Fruit fly (Drosophila melanogaster) whole organism, embryonic: ENCODE data around the gene papi.

Experiments
- Bdp1 ChIP-seq: fragments of 200-800 bp; sonication (Bioruptor generic); optimal IDR thresholded peaks from 3 replicates; lab custom pipeline; 2016; ENCODE audit warnings: missing biosample characterization, missing genetic modification characterization
- Blimp-1 ChIP-seq: fragments of 200-800 bp; sonication (Bioruptor generic); optimal IDR thresholded peaks from 3 replicates; lab custom pipeline; 2018; ENCODE audit warnings: missing biosample characterization, missing genetic modification characterization, mild to moderate bottlenecking, moderate library complexity, missing genetic modification reagents
- CG10654 ChIP-seq: fragments of 200-800 bp; sonication (Bioruptor generic); optimal IDR thresholded peaks from 2 replicates; lab custom pipeline; 2016; ENCODE audit warnings: missing biosample characterization, missing genetic modification characterization
- CG10959 ChIP-seq: fragments of 200-800 bp; sonication (Bioruptor generic); IDR thresholded peaks from 2 replicates; pipeline ENCODE4 v1.3.6; 2022; ENCODE audit warnings: missing biosample characterization, missing genetic modification characterization
- CG12942 ChIP-seq: fragments of 200-800 bp; sonication (Bioruptor generic); optimal IDR thresholded peaks from 3 replicates; lab custom pipeline; 2016; ENCODE audit warnings: missing biosample characterization, missing genetic modification characterization
- CG13287 ChIP-seq: fragments of 200-800 bp; sonication (Bioruptor generic); IDR thresholded peaks from 2 replicates; pipeline ENCODE4 v1.3.6; 2022; ENCODE audit warnings: missing biosample characterization, missing genetic modification characterization; ENCODE audit not compliant: partially characterized antibody
- CG14050 ChIP-seq: fragments of 200-800 bp; sonication (Bioruptor generic); IDR thresholded peaks from 3 replicates; pipeline ENCODE4 v1.3.6; 2022; ENCODE audit warnings: missing biosample characterization, missing genetic modification characterization
- CG15514 ChIP-seq: fragments of 200-800 bp; sonication (Bioruptor generic); optimal IDR thresholded peaks from 3 replicates; lab custom pipeline; 2017; ENCODE audit warnings: missing biosample characterization, missing genetic modification characterization, mild to moderate bottlenecking, moderate library complexity, missing genetic modification reagents
- CG16779 ChIP-seq: fragments of 200-800 bp; sonication (Bioruptor generic); IDR thresholded peaks from 2 replicates; pipeline ENCODE4 v1.3.6; 2022; ENCODE audit warnings: missing biosample characterization, missing genetic modification characterization
- CG18476 ChIP-seq: fragments of 200-800 bp; sonication (Bioruptor generic); optimal IDR thresholded peaks from 2 replicates; lab custom pipeline; 2016; ENCODE audit warnings: missing biosample characterization, mild to moderate bottlenecking, missing genetic modification characterization
- CG2120 ChIP-seq: fragments of 200-800 bp; sonication (Bioruptor generic); optimal IDR thresholded peaks from 3 replicates; lab custom pipeline; 2016; ENCODE audit warnings: missing biosample characterization, missing genetic modification characterization
- CG31224 ChIP-seq: fragments of 200-800 bp; sonication (Bioruptor generic); IDR thresholded peaks from 2 replicates; pipeline ENCODE4 v1.3.6; 2022; ENCODE audit warnings: missing biosample characterization, missing genetic modification characterization
- CG31441 ChIP-seq: fragments of 200-800 bp; sonication (Bioruptor generic); IDR thresholded peaks from 2 replicates; pipeline ENCODE4 v1.3.6; 2022; ENCODE audit warnings: missing biosample characterization, missing genetic modification characterization
- CG3281 ChIP-seq: fragments of 200-800 bp; sonication (Bioruptor generic); optimal IDR thresholded peaks from 3 replicates; lab custom pipeline; 2017; ENCODE audit warnings: missing biosample characterization, mild to moderate bottlenecking, missing genetic modification characterization
- CG6175 ChIP-seq: fragments of 200-800 bp; sonication (Bioruptor generic); IDR thresholded peaks from 3 replicates; pipeline ENCODE4 v1.3.6; 2022; ENCODE audit warnings: missing biosample characterization, missing genetic modification characterization
- CG6689 ChIP-seq: fragments of 200-800 bp; sonication (Bioruptor generic); IDR thresholded peaks from 2 replicates; pipeline ENCODE4 v1.3.6; 2022; ENCODE audit warnings: missing biosample characterization, missing genetic modification characterization
- CG6854 ChIP-seq: fragments of 200-800 bp; sonication (Bioruptor generic); optimal IDR thresholded peaks from 3 replicates; lab custom pipeline; 2017; ENCODE audit warnings: missing biosample characterization, mild to moderate bottlenecking, missing genetic modification characterization
- CG7271 ChIP-seq: fragments of 200-800 bp; sonication (Bioruptor generic); optimal IDR thresholded peaks from 2 replicates; lab custom pipeline; 2018; ENCODE audit warnings: missing biosample characterization, mild to moderate bottlenecking, missing genetic modification characterization, moderate library complexity
- CG8944 ChIP-seq: fragments of 200-800 bp; sonication (Bioruptor generic); optimal IDR thresholded peaks from 3 replicates; lab custom pipeline; 2016; ENCODE audit warnings: missing biosample characterization, missing genetic modification characterization
- CG9609 ChIP-seq: fragments of 200-800 bp; sonication (Bioruptor generic); optimal IDR thresholded peaks from 3 replicates; lab custom pipeline; 2016; ENCODE audit warnings: missing biosample characterization, missing genetic modification characterization
- CG9876 ChIP-seq: fragments of 200-800 bp; sonication (Bioruptor generic); optimal IDR thresholded peaks from 2 replicates; lab custom pipeline; 2016; ENCODE audit warnings: missing biosample characterization, missing genetic modification characterization
- CHES-1-like ChIP-seq: fragments of 200-800 bp; sonication (Bioruptor generic); optimal IDR thresholded peaks from 2 replicates; lab custom pipeline; 2016; ENCODE audit warnings: missing biosample characterization, missing genetic modification characterization
- Chrac-16 ChIP-seq: fragments of 200-800 bp; sonication (Bioruptor generic); optimal IDR thresholded peaks from 3 replicates; lab custom pipeline; 2016; ENCODE audit warnings: missing biosample characterization, missing genetic modification characterization
- CkIIα-i1 ChIP-seq: fragments of 200-800 bp; sonication (Bioruptor generic); IDR thresholded peaks from 2 replicates; pipeline ENCODE4 v1.3.6; 2022; ENCODE audit warnings: missing biosample characterization, missing genetic modification characterization
- Dad ChIP-seq: fragments of 200-800 bp; sonication (Bioruptor generic); optimal IDR thresholded peaks from 3 replicates; lab custom pipeline; 2016; ENCODE audit warnings: missing biosample characterization, missing genetic modification characterization
- Doc3 ChIP-seq: fragments of 200-800 bp; sonication (Bioruptor generic); IDR thresholded peaks from 3 replicates; pipeline ENCODE4 v1.3.6; 2022; ENCODE audit warnings: missing biosample characterization, missing genetic modification characterization; ENCODE audit not compliant: partially characterized antibody
- Elba2 ChIP-seq: fragments of 200-800 bp; sonication (Bioruptor generic); optimal IDR thresholded peaks from 3 replicates; lab custom pipeline; 2016; ENCODE audit warnings: missing biosample characterization, missing genetic modification characterization
- HLHmδ ChIP-seq: fragments of 200-800 bp; sonication (Bioruptor generic); optimal IDR thresholded peaks from 2 replicates; lab custom pipeline; 2018; ENCODE audit warnings: missing biosample characterization, mild to moderate bottlenecking, missing genetic modification characterization, moderate library complexity
- HmgD ChIP-seq: fragments of 200-800 bp; sonication (Bioruptor generic); optimal IDR thresholded peaks from 3 replicates; lab custom pipeline; 2016; ENCODE audit warnings: missing biosample characterization, missing genetic modification characterization
- Lhr ChIP-seq: fragments of 200-800 bp; sonication (Bioruptor generic); optimal IDR thresholded peaks from 3 replicates; lab custom pipeline; 2017; ENCODE audit warnings: mild to moderate bottlenecking, missing biosample characterization, missing genetic modification reagents, missing genetic modification characterization
- Lpt ChIP-seq: fragments of >200 bp; optimal IDR thresholded peaks from 2 replicates; lab custom pipeline; 2018; ENCODE audit warnings: missing biosample characterization, missing genetic modification characterization
- Nf-YB ChIP-seq: fragments of 200-800 bp; sonication (Bioruptor generic); optimal IDR thresholded peaks from 3 replicates; lab custom pipeline; 2019; ENCODE audit warnings: missing biosample characterization, mild to moderate bottlenecking, missing genetic modification characterization, moderate library complexity
- Nf-YC ChIP-seq: fragments of 200-800 bp; optimal IDR thresholded peaks from 3 replicates; lab custom pipeline; 2019; ENCODE audit warnings: missing biosample characterization, mild to moderate bottlenecking, missing genetic modification characterization, moderate library complexity
- Side ChIP-seq: fragments of 200-800 bp; sonication (Bioruptor generic); optimal IDR thresholded peaks from 2 replicates; lab custom pipeline; 2016; ENCODE audit warnings: missing biosample characterization, missing genetic modification characterization
- Usf ChIP-seq: fragments of 200-800 bp; sonication (Bioruptor generic); optimal IDR thresholded peaks from 2 replicates; lab custom pipeline; 2017; ENCODE audit warnings: missing genotype, missing biosample characterization, missing genetic modification characterization
- ab ChIP-seq: fragments of 200-800 bp; sonication (Bioruptor generic); optimal IDR thresholded peaks from 2 replicates; lab custom pipeline; 2016; ENCODE audit warnings: missing biosample characterization, missing genetic modification characterization
- cg ChIP-seq: fragments of 200-800 bp; sonication (Bioruptor generic); optimal IDR thresholded peaks from 3 replicates; lab custom pipeline; 2019; ENCODE audit warnings: missing biosample characterization, mild to moderate bottlenecking, missing genetic modification characterization, moderate library complexity
- dmrt99B ChIP-seq: fragments of 200-800 bp; sonication (Bioruptor generic); optimal IDR thresholded peaks from 2 replicates; lab custom pipeline; 2018; ENCODE audit warnings: missing biosample characterization, mild to moderate bottlenecking, missing genetic modification characterization, moderate library complexity
- dysf ChIP-seq: fragments of 200-800 bp; sonication (Bioruptor generic); IDR thresholded peaks from 3 replicates; pipeline ENCODE4 v1.3.6; 2022; ENCODE audit warnings: missing biosample characterization, missing genetic modification characterization
- emc ChIP-seq: fragments of 200-800 bp; sonication (Bioruptor generic); optimal IDR thresholded peaks from 2 replicates; lab custom pipeline; 2016; ENCODE audit warnings: missing biosample characterization, missing genetic modification characterization
- fd3F ChIP-seq: fragments of 200-800 bp; sonication (Bioruptor generic); optimal IDR thresholded peaks from 2 replicates; lab custom pipeline; 2018; ENCODE audit warnings: missing biosample characterization, mild to moderate bottlenecking, missing genetic modification characterization, moderate library complexity
- ftz-f1 ChIP-seq: fragments of 200-800 bp; sonication (Bioruptor generic); optimal IDR thresholded peaks from 2 replicates; lab custom pipeline; 2016; ENCODE audit warnings: missing biosample characterization, missing genetic modification characterization
- grau ChIP-seq: fragments of 200-800 bp; optimal IDR thresholded peaks from 3 replicates; lab custom pipeline; 2019; ENCODE audit warnings: missing biosample characterization, mild to moderate bottlenecking, missing genetic modification characterization, moderate library complexity
- lbe ChIP-seq: fragments of 200-800 bp; sonication (Bioruptor generic); optimal IDR thresholded peaks from 2 replicates; lab custom pipeline; 2016; ENCODE audit warnings: missing biosample characterization, mild to moderate bottlenecking, missing genetic modification characterization
- lilli ChIP-seq: fragments of 200-800 bp; sonication (Bioruptor generic); optimal IDR thresholded peaks from 3 replicates; lab custom pipeline; 2016; ENCODE audit warnings: missing biosample characterization, missing genetic modification characterization
- nmo ChIP-seq: fragments of 200-800 bp; sonication (Bioruptor generic); optimal IDR thresholded peaks from 2 replicates; lab custom pipeline; 2018; ENCODE audit warnings: missing biosample characterization, mild to moderate bottlenecking, missing genetic modification characterization, moderate library complexity
- prd ChIP-seq, 3 experiments: fragments of >200 bp in 2 of 3; fragments of 200-800 bp in 1 of 3; sonication (Bioruptor generic) in 1 of 3; optimal IDR thresholded peaks in 2 of 3; IDR thresholded peaks in 1 of 3; 2 replicates in 2 of 3; 3 replicates in 1 of 3; pipeline versions ENCODE4 v1.3.6 to Lab custom; 2017 to 2022; ENCODE audit warnings: missing biosample characterization in 1 of 3, missing genetic modification characterization in 1 of 3
- rib ChIP-seq: fragments of 200-800 bp; sonication (Bioruptor generic); IDR thresholded peaks from 2 replicates; pipeline ENCODE4 v1.3.6; 2022; ENCODE audit warnings: missing biosample characterization, missing genetic modification characterization
- shn ChIP-seq: fragments of 200-800 bp; sonication (Bioruptor generic); optimal IDR thresholded peaks from 3 replicates; lab custom pipeline; 2016; ENCODE audit warnings: missing biosample characterization, missing genetic modification characterization
- ttk ChIP-seq: fragments of 200-800 bp; sonication (Bioruptor generic); IDR thresholded peaks from 2 replicates; pipeline ENCODE4 v2.1.2; 2022; ENCODE audit warnings: missing biosample characterization, missing genetic modification characterization

Gene papi

DNA sequence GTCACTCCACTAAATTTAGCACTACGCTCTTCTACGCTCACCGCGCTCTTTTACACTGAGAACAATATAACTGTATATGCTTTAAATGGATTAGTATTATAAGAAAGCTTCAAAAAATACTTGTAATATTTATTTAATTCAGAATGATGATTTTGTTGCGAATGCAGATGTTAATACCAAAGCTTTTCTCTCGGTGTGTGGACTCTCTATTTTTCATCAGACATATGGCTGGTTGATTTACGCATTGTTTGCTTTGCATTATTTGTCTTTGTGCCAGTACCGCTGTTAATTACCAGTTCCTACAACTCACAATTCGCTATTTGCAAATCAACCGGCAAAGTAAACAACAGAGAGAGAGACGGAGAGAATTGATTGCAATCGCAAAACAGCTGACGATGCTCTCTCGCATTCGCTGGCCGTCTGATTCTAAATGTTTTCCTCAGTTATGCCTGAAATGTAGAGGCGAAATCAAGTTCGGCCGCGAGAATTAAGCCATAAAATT, 1.2 kb downstream of the papi start (continued):
- no peak for TF ChIP-seq HLHmδ (GFP tag; lab: Kevin White, UChicago)
- TF ChIP-seq rib (GFP tag; lab: Robert Waterston, UW), result peak; percentile 99
- peak; percentile 96 for TF ChIP-seq CG16779
- peak; percentile 94 for TF ChIP-seq CG31441 (GFP tag; lab: Robert Waterston, UW)
- TF ChIP-seq Elba2, result peak; percentile 81
- peak; percentile 98 for TF ChIP-seq ttk (GFP tag; lab: Robert Waterston, UW)
- peak; percentile 91 for TF ChIP-seq CG10654
- TF ChIP-seq CG6854, result peak; percentile 94
- TF ChIP-seq lbe (GFP tag; lab: Kevin White, UChicago), result peak; percentile 97
- peak; percentile 97 for TF ChIP-seq CG6689
- TF ChIP-seq CG6175 (GFP tag; lab: Robert Waterston, UW), result peak; percentile 96
- peak; percentile 90 for TF ChIP-seq CkIIα-i1
- TF ChIP-seq Chrac-16, result peak; percentile 97
- peak; percentile 69 for TF ChIP-seq CG7271 (tag; lab: Kevin White, UChicago)
- TF ChIP-seq Dad, result peak; percentile 92
- peak; percentile 98 for TF ChIP-seq CHES-1-like (GFP tag; lab: Kevin White, UChicago)
- TF ChIP-seq CG14050 (GFP tag; lab: Robert Waterston, UW), result peak; percentile 97
- TF ChIP-seq emc (GFP tag; lab: Kevin White, UChicago), result peak; percentile 91
- peak; percentile 84 for TF ChIP-seq Lhr
- peak; percentile 93 for TF ChIP-seq Bdp1 (GFP tag; lab: Kevin White, UChicago)
- peak; percentile 94 for TF ChIP-seq fd3F (GFP tag; lab: Kevin White, UChicago)
- TF ChIP-seq HmgD, result peak; percentile 81
- TF ChIP-seq CG2120 (GFP tag; lab: Kevin White, UChicago), result peak; percentile 99
- peak; percentile 99 for TF ChIP-seq dysf (GFP tag; lab: Robert Waterston, UW)
- no peak for TF ChIP-seq cg (GFP tag; lab: Kevin White, UChicago)
- peak; percentile 93 for TF ChIP-seq ab (GFP tag; lab: Kevin White, UChicago)
- peak; percentile 95 for TF ChIP-seq grau
- peak; percentile 95 for TF ChIP-seq CG18476 (GFP tag; lab: Kevin White, UChicago)
- peak; percentile 95 for TF ChIP-seq CG3281 (GFP tag; lab: Kevin White, UChicago)
- peak; percentile 96 for TF ChIP-seq lilli
- peak; percentile 94 for TF ChIP-seq Side (GFP tag; lab: Kevin White, UChicago)
- peak; percentile 90 for TF ChIP-seq CG15514 (GFP tag; lab: Kevin White, UChicago)
- peak; percentile 94 for TF ChIP-seq CG9609 (GFP tag; lab: Kevin White, UChicago)
- TF ChIP-seq CG10959, result peak; percentile 95
- TF ChIP-seq CG12942 (GFP tag; lab: Kevin White, UChicago), result peak; percentile 95
- TF ChIP-seq ftz-f1, result peak; percentile 68
- peak; percentile 94 for TF ChIP-seq CG8944 (GFP tag; lab: Kevin White, UChicago)
- TF ChIP-seq shn (GFP tag; lab: Kevin White, UChicago), result peak; percentile 94
- peak; percentile 94 for TF ChIP-seq CG31224 (GFP tag; lab: Robert Waterston, UW)
- TF ChIP-seq Lpt (GFP tag; lab: Kevin White, UChicago), result no peak
- peak; percentile 83 for TF ChIP-seq Nf-YC (tag; lab: Kevin White, UChicago)
- no peak for TF ChIP-seq prd (optimal IDR thresholded peaks at IDR 0.05; lab: Kevin White, UChicago)
- TF ChIP-seq prd (GFP tag; IDR thresholded peaks at IDR 0.05; lab: Robert Waterston, UW), result peak; percentile 98
- peak; percentile 83 for TF ChIP-seq Nf-YB (GFP tag; lab: Kevin White, UChicago)
- TF ChIP-seq CG13287 (GFP tag; lab: Robert Waterston, UW), result peak; percentile 31; the same call in 1 of the 2 replicates
- peak; percentile 96 for TF ChIP-seq dmrt99B
- peak; percentile 86 for TF ChIP-seq Usf (GFP tag; lab: Kevin White, UChicago)
- peak; percentile 93 for TF ChIP-seq CG9876 (GFP tag; lab: Kevin White, UChicago)
- TF ChIP-seq Doc3 (GFP tag; lab: Robert Waterston, UW), result no peak
- TF ChIP-seq nmo (GFP tag; lab: Kevin White, UChicago), result peak; percentile 95
- TF ChIP-seq Blimp-1 (GFP tag; lab: Kevin White, UChicago), result peak; percentile 91
